Fruit fly (Drosophila melanogaster): ENCODE measurements around the gene CG43149.

dm6 chr3L:93562-93961 is 39.0 kb upstream of the CG43149 start:
- TF ChIP-seq CG8281 (tag; optimal IDR thresholded peaks at IDR 0.05) (no peak), Dip2 (GFP tag; IDR thresholded peaks at IDR 0.05) (no peak), CG12942 (GFP tag; optimal IDR thresholded peaks at IDR 0.05) (no peak), CG12071 (GFP tag; optimal IDR thresholded peaks at IDR 0.05) (no peak), CHES-1-like (GFP tag; optimal IDR thresholded peaks at IDR 0.05) (no peak), CG7556 (GFP tag; optimal IDR thresholded peaks at IDR 0.05) (no peak), CG9817 (tag; optimal IDR thresholded peaks at IDR 0.05) (no peak), CG10462 (GFP tag; optimal IDR thresholded peaks at IDR 0.05) (no peak), CG6854 (GFP tag; optimal IDR thresholded peaks at IDR 0.05) (no peak)
